Fruit fly (Drosophila melanogaster): ENCODE measurements around the gene CG10903.

Gene CG10903

DNA sequence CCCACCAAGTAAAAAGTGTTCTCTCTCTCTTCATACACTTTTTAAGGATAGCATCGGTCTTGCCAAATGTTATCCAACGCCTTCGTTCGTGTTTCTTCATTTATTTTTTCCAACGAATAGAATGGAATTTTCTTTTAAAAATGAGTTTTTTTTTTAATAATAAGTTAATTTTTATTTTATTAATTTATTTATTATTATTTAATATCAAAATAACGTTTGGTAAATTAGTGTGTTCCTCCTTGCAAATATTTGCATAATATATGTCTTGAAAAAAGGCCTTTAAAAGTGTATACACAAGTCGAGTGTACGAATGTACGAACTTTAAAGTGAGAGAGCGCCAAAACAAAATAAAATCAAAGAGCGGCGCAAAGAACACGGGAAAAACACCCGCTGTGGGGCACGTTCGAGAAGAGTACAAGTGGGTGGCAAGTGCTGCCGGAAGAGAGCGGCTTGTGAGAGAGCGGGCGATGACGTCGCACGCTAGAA, 3.0 kb upstream of the CG10903 start (continued):
- TF ChIP-seq Abd-B (GFP tag; optimal IDR thresholded peaks at IDR 0.05) (peak; percentile 74), CHES-1-like (GFP tag; optimal IDR thresholded peaks at IDR 0.05) (no peak), ken (GFP tag; IDR thresholded peaks at IDR 0.05) (peak; percentile 75; the same call in 2 of the 3 replicates), CG16779 (GFP tag; IDR thresholded peaks at IDR 0.05) (no peak), CG2875 (GFP tag; optimal IDR thresholded peaks at IDR 0.05) (peak; percentile 89), sens (GFP tag) (no peak), toy (GFP tag; IDR thresholded peaks at IDR 0.05) (no peak), CG14965 (GFP tag; optimal IDR thresholded peaks at IDR 0.05; ENCODE audit: borderline replicate concordance) (no peak), HHEX (GFP tag; optimal IDR thresholded peaks at IDR 0.05) (peak; percentile 83), CG10267 (tag; optimal IDR thresholded peaks at IDR 0.05) (peak; percentile 82), grau (tag; optimal IDR thresholded peaks at IDR 0.05) (peak; percentile 91), dmrt11E (tag; optimal IDR thresholded peaks at IDR 0.05) (peak; percentile 70), trem (tag; optimal IDR thresholded peaks at IDR 0.05) (peak; percentile 71), Lhr (GFP tag; optimal IDR thresholded peaks at IDR 0.05) (peak; percentile 13), Ets97D (GFP tag; optimal IDR thresholded peaks at IDR 0.05) (no peak), pho (GFP tag; optimal IDR thresholded peaks at IDR 0.05) (peak; percentile 47), Hr3 (GFP tag; optimal IDR thresholded peaks at IDR 0.05) (peak; percentile 91), CG15011 (GFP tag; optimal IDR thresholded peaks at IDR 0.05) (no peak), hb (GFP tag; IDR thresholded peaks at IDR 0.05; ENCODE audit: partially characterized antibody) (no peak), odd (GFP tag; optimal IDR thresholded peaks at IDR 0.05) (peak; percentile 93), tap (tag; optimal IDR thresholded peaks at IDR 0.05) (peak; percentile 77), CG16813 (GFP tag; IDR thresholded peaks at IDR 0.05; ENCODE audit: partially characterized antibody) (no peak), H15 (GFP tag; IDR thresholded peaks at IDR 0.05) (0 out of 3 replicates have a peak, but pooled peaks have one; percentile 48), ara (GFP tag; IDR thresholded peaks at IDR 0.05) (peak; percentile 26; the same call in 1 of the 2 replicates), CG10209 (GFP tag; optimal IDR thresholded peaks at IDR 0.05) (peak; percentile 92), wdn (GFP tag; IDR thresholded peaks at IDR 0.05) (peak; percentile 59), Bdp1 (GFP tag; optimal IDR thresholded peaks at IDR 0.05) (peak; percentile 33), CG4282 (GFP tag; optimal IDR thresholded peaks at IDR 0.05) (no peak), kay (GFP tag; optimal IDR thresholded peaks at IDR 0.05) (peak; percentile 15), dysf (GFP tag; IDR thresholded peaks at IDR 0.05) (peak; percentile 85), CG2129 (GFP tag; IDR thresholded peaks at IDR 0.05; ENCODE audit: partially characterized antibody) (no peak), chinmo (GFP tag; IDR thresholded peaks at IDR 0.05; ENCODE audit: partially characterized antibody) (peak; percentile 74; the same call in 2 of the 4 replicates), ttk (GFP tag; IDR thresholded peaks at IDR 0.05) (peak; percentile 81), kni (GFP tag; optimal IDR thresholded peaks at IDR 0.05) (no peak), MTF-1 (GFP tag; optimal IDR thresholded peaks at IDR 0.05; ENCODE audit: borderline replicate concordance) (peak; percentile 8), prd (optimal IDR thresholded peaks at IDR 0.05) (no peak), prd (GFP tag; IDR thresholded peaks at IDR 0.05) (peak; percentile 75), B-H2 (GFP tag; optimal IDR thresholded peaks at IDR 0.05) (no peak), Oli (tag; optimal IDR thresholded peaks at IDR 0.05) (peak; percentile 92), al (GFP tag; IDR thresholded peaks at IDR 0.05) (peak; percentile 54), CG14441 (GFP tag; IDR thresholded peaks at IDR 0.05) (peak; percentile 63), Rx (GFP tag; IDR thresholded peaks at IDR 0.05) (no peak), CG18262 (tag; optimal IDR thresholded peaks at IDR 0.05) (peak; percentile 91), CG34376 (GFP tag; optimal IDR thresholded peaks at IDR 0.05) (no peak), Kr (GFP tag; optimal IDR thresholded peaks at IDR 0.05) (no peak), CG7271 (tag; optimal IDR thresholded peaks at IDR 0.05) (no peak), Poxn (GFP tag; IDR thresholded peaks at IDR 0.05) (peak; percentile 25; the same call in 1 of the 2 replicates), CG6272 (GFP tag; IDR thresholded peaks at IDR 0.05) (no peak), CG31365 (tag; optimal IDR thresholded peaks at IDR 0.05) (no peak), tx (GFP tag; optimal IDR thresholded peaks at IDR 0.05) (no peak), run (tag; optimal IDR thresholded peaks at IDR 0.05) (peak; percentile 90)
